Worm (Caenorhabditis elegans): Measurements from ENCODE around the gene T02G5.14.

T02G5.14 gene

DNA sequence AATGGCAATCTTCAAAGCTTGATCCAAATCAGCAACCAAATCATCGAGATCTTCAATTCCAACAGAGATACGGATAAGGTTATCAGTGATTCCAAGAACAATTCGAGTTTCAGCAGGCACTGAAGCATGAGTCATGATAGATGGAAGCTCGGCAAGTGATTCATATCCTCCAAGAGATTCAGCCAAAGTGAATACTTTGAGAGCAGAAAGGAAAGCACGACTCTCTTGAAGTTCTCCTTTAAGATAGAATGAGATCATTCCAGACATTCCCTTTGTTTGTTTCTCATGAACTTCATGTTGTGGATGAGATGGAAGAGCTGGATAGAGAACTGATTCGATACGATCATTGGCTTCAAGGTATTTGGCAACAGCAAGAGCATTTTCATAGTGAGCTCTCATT, 27.8 kb upstream of the T02G5.14 start:
- TF ChIP-seq ref-1 (GFP tag; conservative IDR thresholded peaks at IDR 0.05) (no peak), flt-1 (GFP tag; IDR thresholded peaks at IDR 0.05) (no peak), klf-2 (GFP tag; conservative IDR thresholded peaks at IDR 0.05) (no peak), ztf-29 (GFP tag; IDR thresholded peaks at IDR 0.05) (no peak), med-1 (GFP tag; optimal IDR thresholded peaks at IDR 0.05; ENCODE audit: insufficient read depth) (no peak), cog-1 (tag; optimal IDR thresholded peaks at IDR 0.05) (no peak), ztf-23 (GFP tag; IDR thresholded peaks at IDR 0.05) (no peak), tab-1 (GFP tag; IDR thresholded peaks at IDR 0.05) (no peak), T22C8.4 (GFP tag; IDR thresholded peaks at IDR 0.05) (no peak)

DNA sequence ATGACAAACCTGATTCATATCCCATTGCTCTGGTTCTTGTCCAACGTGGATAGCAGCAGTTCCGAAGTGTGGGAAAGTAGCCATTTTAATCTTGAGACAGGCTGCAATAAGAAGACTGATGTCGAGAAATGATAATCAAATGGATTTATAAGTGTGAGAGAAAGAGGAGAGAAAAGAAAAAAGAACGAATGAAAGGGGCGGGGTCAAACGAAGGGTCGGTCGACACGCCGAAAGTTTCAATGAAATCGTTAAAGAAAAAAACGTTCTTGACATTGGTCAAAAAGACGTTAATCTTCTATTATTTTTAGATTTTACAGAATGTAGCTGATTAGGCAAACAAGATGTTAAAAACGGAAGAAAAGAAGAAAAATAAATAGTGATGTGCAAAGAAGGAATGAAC, 26.3 kb upstream of the T02G5.14 start, which contains the start of gene cth-2:
Gene cth-2, minus strand, starts transcription at position 101 of the 400 bp plus-strand sequence.
- TF ChIP-seq T22C8.4 (GFP tag; IDR thresholded peaks at IDR 0.05) (no peak), med-1 (GFP tag; optimal IDR thresholded peaks at IDR 0.05; ENCODE audit: insufficient read depth) (no peak), flt-1 (GFP tag; IDR thresholded peaks at IDR 0.05) (no peak), ztf-23 (GFP tag; IDR thresholded peaks at IDR 0.05) (no peak), ref-1 (GFP tag; conservative IDR thresholded peaks at IDR 0.05) (no peak)

DNA sequence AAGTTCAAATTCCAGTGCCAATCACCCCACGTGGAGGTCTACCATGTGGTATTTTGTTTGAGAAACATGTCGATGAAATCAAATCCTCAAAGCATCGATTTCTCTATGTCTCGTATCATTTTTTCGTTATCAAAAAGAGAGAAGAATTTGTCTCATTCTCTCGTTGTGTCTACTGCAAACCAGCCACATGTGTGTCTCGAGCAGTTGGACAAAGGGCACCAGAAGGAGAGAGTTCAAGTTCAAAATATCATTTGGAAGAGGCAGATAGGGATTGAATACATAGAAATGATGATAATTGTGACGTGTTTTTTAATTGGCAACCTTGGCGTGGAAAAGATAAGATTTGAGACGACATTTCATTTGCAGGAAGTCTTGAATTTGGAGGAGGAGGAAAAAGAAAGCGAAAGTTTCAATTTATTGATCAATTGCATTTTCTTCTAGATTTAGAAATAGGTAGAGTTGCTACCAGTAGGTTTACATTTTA, 24.8 kb upstream of the T02G5.14 start:
- TF ChIP-seq ref-1 (GFP tag; conservative IDR thresholded peaks at IDR 0.05) (no peak), ztf-23 (GFP tag; IDR thresholded peaks at IDR 0.05) (no peak), klf-2 (GFP tag; conservative IDR thresholded peaks at IDR 0.05) (no peak), med-1 (GFP tag; optimal IDR thresholded peaks at IDR 0.05; ENCODE audit: insufficient read depth) (no peak), flt-1 (GFP tag; IDR thresholded peaks at IDR 0.05) (no peak), T22C8.4 (GFP tag; IDR thresholded peaks at IDR 0.05) (no peak), tab-1 (GFP tag; IDR thresholded peaks at IDR 0.05) (no peak)

DNA sequence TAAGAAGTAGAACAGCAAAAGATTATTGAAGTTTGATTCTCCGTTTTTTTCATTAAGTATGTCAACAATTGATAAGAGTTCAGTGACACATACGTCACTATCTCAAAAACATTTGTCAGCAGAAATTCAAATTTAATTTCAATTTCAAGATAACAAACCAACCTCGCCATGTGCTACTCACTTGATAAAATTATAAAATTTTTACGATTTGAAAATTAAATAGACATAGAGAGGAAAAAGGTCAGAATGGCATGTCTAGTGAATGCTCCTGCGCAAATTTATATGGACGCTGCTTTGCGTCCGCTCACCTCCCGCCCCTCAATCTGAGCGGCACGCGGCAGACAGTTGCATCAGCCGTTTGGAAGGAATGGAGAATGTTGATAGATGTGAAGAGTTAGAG, 23.9 kb upstream of the T02G5.14 start:
- no peak for TF ChIP-seq flt-1 (GFP tag; IDR thresholded peaks at IDR 0.05)
- TF ChIP-seq tab-1 (GFP tag; IDR thresholded peaks at IDR 0.05), result no peak
- TF ChIP-seq klf-2 (GFP tag; conservative IDR thresholded peaks at IDR 0.05), result no peak
- TF ChIP-seq ztf-29 (GFP tag; IDR thresholded peaks at IDR 0.05), result no peak
- no peak for TF ChIP-seq ref-1 (GFP tag; conservative IDR thresholded peaks at IDR 0.05)
- no peak for TF ChIP-seq med-1 (GFP tag; optimal IDR thresholded peaks at IDR 0.05; ENCODE audit: insufficient read depth)
- no peak for TF ChIP-seq T22C8.4 (GFP tag; IDR thresholded peaks at IDR 0.05)
- TF ChIP-seq ztf-23 (GFP tag; IDR thresholded peaks at IDR 0.05), result no peak
- TF ChIP-seq cog-1 (tag; optimal IDR thresholded peaks at IDR 0.05), result no peak

DNA sequence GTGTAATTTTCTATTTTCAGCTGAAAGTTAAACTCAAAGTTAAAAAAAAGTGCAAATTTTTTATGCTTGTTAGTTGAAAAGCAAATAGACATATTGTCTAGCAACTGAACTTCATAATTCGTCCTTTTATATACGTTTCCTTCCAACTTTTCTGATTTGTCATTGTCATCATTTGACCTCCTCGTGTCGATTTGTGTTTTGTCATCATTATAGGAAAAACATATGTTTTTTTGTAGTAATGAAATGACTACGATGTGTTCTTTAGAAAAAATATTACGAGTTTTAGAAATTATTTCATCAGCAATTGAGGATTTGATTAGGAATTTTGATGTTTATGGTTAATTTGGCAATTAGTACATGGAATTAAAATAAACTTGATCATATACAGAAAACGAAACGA, 23.3 kb upstream of the T02G5.14 start:
- TF ChIP-seq T22C8.4 (GFP tag; IDR thresholded peaks at IDR 0.05) (no peak), klf-2 (GFP tag; conservative IDR thresholded peaks at IDR 0.05) (no peak), ztf-29 (GFP tag; IDR thresholded peaks at IDR 0.05) (no peak), med-1 (GFP tag; optimal IDR thresholded peaks at IDR 0.05; ENCODE audit: insufficient read depth) (no peak), ztf-23 (GFP tag; IDR thresholded peaks at IDR 0.05) (no peak)

DNA sequence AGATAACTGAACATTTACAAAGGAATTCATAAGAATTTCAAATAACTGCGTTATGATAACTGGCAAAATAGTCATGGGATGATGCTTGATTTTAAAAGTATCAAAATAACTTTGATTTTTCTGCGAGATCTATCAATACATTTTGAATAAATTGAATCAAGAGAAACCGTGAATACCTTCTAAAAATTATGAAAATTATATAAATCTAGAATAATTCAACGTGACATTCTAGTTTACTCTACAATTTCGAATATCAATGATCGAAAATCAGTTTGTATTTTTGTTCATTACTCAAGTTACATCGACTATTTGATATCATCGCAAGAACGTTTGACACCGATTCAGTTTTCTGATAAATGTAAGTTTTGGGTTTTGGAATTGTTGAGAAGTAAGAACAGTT, 22.4 kb upstream of the T02G5.14 start, which contains the start of gene acs-6:
Gene acs-6, plus strand, starts transcription at position 301 of the 400 bp plus-strand sequence.
- TF ChIP-seq flt-1 (GFP tag; IDR thresholded peaks at IDR 0.05) (no peak), klf-2 (GFP tag; conservative IDR thresholded peaks at IDR 0.05) (no peak), cog-1 (tag; optimal IDR thresholded peaks at IDR 0.05) (no peak), med-1 (GFP tag; optimal IDR thresholded peaks at IDR 0.05; ENCODE audit: insufficient read depth) (no peak), T22C8.4 (GFP tag; IDR thresholded peaks at IDR 0.05) (no peak), ztf-29 (GFP tag; IDR thresholded peaks at IDR 0.05) (no peak), tab-1 (GFP tag; IDR thresholded peaks at IDR 0.05) (no peak), ztf-23 (GFP tag; IDR thresholded peaks at IDR 0.05) (no peak), ref-1 (GFP tag; conservative IDR thresholded peaks at IDR 0.05) (no peak)

DNA sequence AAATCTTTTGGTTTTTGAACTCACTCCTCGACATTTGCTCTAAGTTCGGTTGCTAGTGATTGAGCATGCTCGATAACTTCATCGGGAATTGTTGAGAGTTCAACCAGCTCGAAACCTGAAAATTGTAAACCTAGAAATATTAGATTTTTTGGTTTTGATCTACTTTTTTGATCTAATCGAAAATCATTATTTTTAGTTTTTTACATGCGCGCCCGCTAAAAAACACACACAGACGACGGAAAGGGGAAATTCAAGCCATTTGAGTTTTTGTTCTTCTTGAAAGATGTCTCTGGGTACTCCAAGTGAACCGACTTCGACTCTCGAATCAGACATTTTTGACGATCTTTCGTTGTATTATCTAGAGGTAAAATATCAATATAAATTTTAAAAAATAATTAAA, 18.7 kb upstream of the T02G5.14 start, which contains the start of gene nos-2:
Gene nos-2, plus strand, starts transcription at position 228 of the 400 bp plus-strand sequence.
- TF ChIP-seq tab-1 (GFP tag; IDR thresholded peaks at IDR 0.05) (no peak), klf-2 (GFP tag; conservative IDR thresholded peaks at IDR 0.05) (no peak), ztf-29 (GFP tag; IDR thresholded peaks at IDR 0.05) (no peak)

DNA sequence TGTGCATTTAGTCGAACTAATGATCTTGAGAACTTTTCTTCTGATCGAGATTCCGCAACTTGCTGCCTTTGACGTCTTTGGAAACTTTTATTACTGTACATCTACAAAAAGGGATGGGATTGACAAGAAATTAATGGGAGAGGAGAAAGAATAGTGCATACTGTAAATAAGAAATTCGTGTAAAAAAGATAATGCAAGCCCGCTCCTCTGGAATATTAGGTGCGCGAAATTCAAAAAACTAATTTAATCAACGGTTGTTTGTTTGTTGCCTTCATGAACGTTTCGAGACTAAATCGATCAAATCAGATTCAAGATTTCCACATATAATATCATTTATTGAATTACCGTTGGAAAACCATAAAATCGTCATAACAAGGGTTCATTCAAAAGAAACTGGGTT, 14.3 kb upstream of the T02G5.14 start, which contains the start of gene him-14:
Gene him-14, minus strand, starts transcription at position 101 of the 400 bp plus-strand sequence.
- TF ChIP-seq ztf-23 (GFP tag; IDR thresholded peaks at IDR 0.05) (no peak), cog-1 (tag; optimal IDR thresholded peaks at IDR 0.05) (no peak), ztf-29 (GFP tag; IDR thresholded peaks at IDR 0.05) (no peak), ref-1 (GFP tag; conservative IDR thresholded peaks at IDR 0.05) (no peak), flt-1 (GFP tag; IDR thresholded peaks at IDR 0.05) (no peak), tab-1 (GFP tag; IDR thresholded peaks at IDR 0.05) (no peak), klf-2 (GFP tag; conservative IDR thresholded peaks at IDR 0.05) (no peak), T22C8.4 (GFP tag; IDR thresholded peaks at IDR 0.05) (no peak), med-1 (GFP tag; optimal IDR thresholded peaks at IDR 0.05; ENCODE audit: insufficient read depth) (no peak)

DNA sequence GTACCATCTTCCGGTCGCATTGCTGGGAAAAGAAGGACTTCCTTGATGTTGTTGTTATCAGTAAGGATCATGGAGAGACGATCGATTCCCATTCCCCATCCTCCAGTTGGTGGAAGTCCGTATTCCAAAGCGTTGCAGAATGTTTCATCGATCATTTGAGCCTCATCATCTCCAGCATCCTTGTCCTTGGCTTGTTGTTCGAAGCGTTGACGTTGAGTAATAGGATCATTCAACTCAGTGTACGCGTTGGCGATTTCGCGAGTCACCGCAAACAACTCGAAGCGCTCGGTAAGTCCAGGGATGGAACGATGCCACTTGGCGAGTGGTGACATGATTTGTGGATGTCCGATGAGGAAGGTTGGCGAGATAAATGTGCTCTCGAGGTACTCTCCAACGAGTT, 13.7 kb upstream of the T02G5.14 start:
- TF ChIP-seq klf-2 (GFP tag; conservative IDR thresholded peaks at IDR 0.05) (no peak), med-1 (GFP tag; optimal IDR thresholded peaks at IDR 0.05; ENCODE audit: insufficient read depth) (no peak), cog-1 (tag; optimal IDR thresholded peaks at IDR 0.05) (no peak), ztf-23 (GFP tag; IDR thresholded peaks at IDR 0.05) (no peak), tab-1 (GFP tag; IDR thresholded peaks at IDR 0.05) (no peak)

DNA sequence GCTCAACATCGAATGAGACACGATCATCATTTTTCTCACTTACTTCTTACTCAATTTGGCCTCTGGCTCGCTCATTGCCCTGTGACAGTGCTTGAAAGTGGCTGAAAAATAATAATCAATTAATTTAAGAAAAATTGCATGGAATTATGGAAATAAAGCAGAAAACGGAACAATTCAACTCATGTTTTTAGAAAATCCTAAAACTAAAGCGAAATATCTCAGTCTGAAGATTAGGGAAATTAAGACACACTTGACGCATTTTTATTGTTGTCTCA, 11.9 kb upstream of the T02G5.14 start, which contains the start of gene kars-1:
Gene kars-1, minus strand, starts transcription at position 101 of the 275 bp plus-strand sequence.
- TF ChIP-seq flt-1 (GFP tag; IDR thresholded peaks at IDR 0.05) (no peak), ztf-29 (GFP tag; IDR thresholded peaks at IDR 0.05) (no peak), cog-1 (tag; optimal IDR thresholded peaks at IDR 0.05) (no peak), ref-1 (GFP tag; conservative IDR thresholded peaks at IDR 0.05) (no peak), T22C8.4 (GFP tag; IDR thresholded peaks at IDR 0.05) (no peak)

Data from whole organism, midembryonic.